Worm (Caenorhabditis elegans): Measurements from ENCODE around the gene C08D8.7.

Gene C08D8.7

DNA sequence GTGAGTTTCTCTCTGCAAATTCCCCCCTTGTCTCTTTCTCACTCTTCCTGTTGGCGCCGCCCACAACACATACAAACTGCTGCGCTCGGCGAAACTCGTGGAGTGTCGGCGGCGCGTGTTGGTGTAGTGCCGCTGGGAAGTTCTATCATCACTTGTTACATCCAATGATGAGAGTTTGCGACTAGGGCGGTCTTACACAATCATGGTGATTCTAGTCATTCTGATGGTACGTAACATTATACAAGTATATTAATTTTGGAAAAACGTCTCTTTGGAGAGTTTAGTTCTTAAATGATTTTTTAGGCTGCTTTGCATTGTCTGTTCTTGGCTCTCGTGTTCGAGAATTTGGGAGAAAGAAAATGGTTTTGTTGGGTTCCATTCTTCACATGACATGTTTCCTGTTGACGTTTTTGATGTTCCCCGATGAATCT is 8.0 kb downstream of the C08D8.7 start:
- TF ChIP-seq tbx-8 (GFP tag; optimal IDR thresholded peaks at IDR 0.05) (no peak), M03D4.4 (tag; optimal IDR thresholded peaks at IDR 0.05) (peak; percentile 22), hlh-1 (tag; optimal IDR thresholded peaks at IDR 0.05) (peak; percentile 9), unc-39 (tag; optimal IDR thresholded peaks at IDR 0.05) (no peak), ceh-83 (GFP tag; optimal IDR thresholded peaks at IDR 0.05) (no peak), lin-13 (tag; optimal IDR thresholded peaks at IDR 0.05) (no peak), pha-4 (tag; optimal IDR thresholded peaks at IDR 0.05) (peak; percentile 40), ceh-43 (GFP tag; optimal IDR thresholded peaks at IDR 0.05) (no peak), mab-5 (tag; optimal IDR thresholded peaks at IDR 0.05) (no peak), nhr-28 (tag; optimal IDR thresholded peaks at IDR 0.05) (no peak), lin-32 (GFP tag; optimal IDR thresholded peaks at IDR 0.05) (no peak), ceh-39 (tag; optimal IDR thresholded peaks at IDR 0.05) (no peak), unc-62 (GFP tag; optimal IDR thresholded peaks at IDR 0.05) (peak; percentile 35), nhr-2 (tag; optimal IDR thresholded peaks at IDR 0.05) (no peak), cnd-1 (tag; optimal IDR thresholded peaks at IDR 0.05) (no peak), zip-8 (tag; optimal IDR thresholded peaks at IDR 0.05) (no peak), lsy-2 (tag; optimal IDR thresholded peaks at IDR 0.05) (no peak), ztf-11 (tag; optimal IDR thresholded peaks at IDR 0.05) (no peak), nhr-237 (tag; optimal IDR thresholded peaks at IDR 0.05) (no peak), sem-2 (GFP tag; optimal IDR thresholded peaks at IDR 0.05) (no peak), blmp-1 (tag; optimal IDR thresholded peaks at IDR 0.05) (no peak), sptf-1 (tag; optimal IDR thresholded peaks at IDR 0.05) (peak; percentile 26), nhr-76 (tag; optimal IDR thresholded peaks at IDR 0.05) (no peak), elt-3 (tag; optimal IDR thresholded peaks at IDR 0.05) (no peak), elt-1 (tag; optimal IDR thresholded peaks at IDR 0.05; ENCODE audit: borderline replicate concordance, insufficient read depth) (no peak), snpc-4 (tag; optimal IDR thresholded peaks at IDR 0.05) (no peak), mls-2 (tag; optimal IDR thresholded peaks at IDR 0.05) (no peak), drap-1 (GFP tag; optimal IDR thresholded peaks at IDR 0.05) (peak; percentile 19), nhr-12 (tag; optimal IDR thresholded peaks at IDR 0.05) (no peak), bed-3 (GFP tag; optimal IDR thresholded peaks at IDR 0.05) (no peak), mep-1 (tag; optimal IDR thresholded peaks at IDR 0.05) (peak; percentile 29), ces-1 (GFP tag; optimal IDR thresholded peaks at IDR 0.05) (peak; percentile 19), unc-120 (tag; optimal IDR thresholded peaks at IDR 0.05; ENCODE audit: poor library complexity, severe bottlenecking) (peak; percentile 23), ham-2 (GFP tag; optimal IDR thresholded peaks at IDR 0.05) (no peak), flh-1 (GFP tag; optimal IDR thresholded peaks at IDR 0.05) (no peak)

DNA sequence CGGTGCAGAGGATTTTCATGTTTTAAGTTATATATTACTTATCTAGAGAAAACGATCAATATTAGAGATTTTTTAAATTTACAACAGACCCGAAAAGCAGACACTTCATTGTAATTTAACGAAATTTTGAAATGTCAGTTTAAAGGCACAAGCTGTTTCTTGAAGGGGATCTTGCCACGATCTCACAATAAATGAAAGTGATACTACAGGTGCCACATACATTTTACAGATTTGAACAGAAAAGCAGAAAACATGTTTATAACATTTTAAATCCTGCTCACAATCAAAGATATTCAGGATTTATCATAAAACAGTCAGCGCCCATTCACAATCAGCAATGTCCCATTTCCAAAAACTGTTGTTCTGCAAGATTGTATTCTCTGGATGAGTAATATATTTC is 8.9 kb downstream of the C08D8.7 start:
- no peak for TF ChIP-seq ceh-83 (GFP tag; optimal IDR thresholded peaks at IDR 0.05)
- no peak for TF ChIP-seq ham-2 (GFP tag; optimal IDR thresholded peaks at IDR 0.05)
- TF ChIP-seq unc-62 (GFP tag; optimal IDR thresholded peaks at IDR 0.05): no peak
- no peak for TF ChIP-seq tbx-8 (GFP tag; optimal IDR thresholded peaks at IDR 0.05)
- no peak for TF ChIP-seq mep-1 (tag; optimal IDR thresholded peaks at IDR 0.05)
- no peak for TF ChIP-seq hlh-1 (tag; optimal IDR thresholded peaks at IDR 0.05)
- no peak for TF ChIP-seq zip-8 (tag; optimal IDR thresholded peaks at IDR 0.05)
- TF ChIP-seq unc-39 (tag; optimal IDR thresholded peaks at IDR 0.05): no peak
- no peak for TF ChIP-seq mab-5 (tag; optimal IDR thresholded peaks at IDR 0.05)
- TF ChIP-seq nhr-28 (tag; optimal IDR thresholded peaks at IDR 0.05): no peak
- TF ChIP-seq flh-1 (GFP tag; optimal IDR thresholded peaks at IDR 0.05): no peak
- no peak for TF ChIP-seq pha-4 (tag; optimal IDR thresholded peaks at IDR 0.05)
- TF ChIP-seq M03D4.4 (tag; optimal IDR thresholded peaks at IDR 0.05): no peak
- no peak for TF ChIP-seq elt-3 (tag; optimal IDR thresholded peaks at IDR 0.05)
- no peak for TF ChIP-seq nhr-12 (tag; optimal IDR thresholded peaks at IDR 0.05)
- TF ChIP-seq lin-13 (tag; optimal IDR thresholded peaks at IDR 0.05): no peak
- no peak for TF ChIP-seq ceh-39 (tag; optimal IDR thresholded peaks at IDR 0.05)
- no peak for TF ChIP-seq cnd-1 (tag; optimal IDR thresholded peaks at IDR 0.05)
- no peak for TF ChIP-seq drap-1 (GFP tag; optimal IDR thresholded peaks at IDR 0.05)
- TF ChIP-seq ces-1 (GFP tag; optimal IDR thresholded peaks at IDR 0.05): no peak

DNA sequence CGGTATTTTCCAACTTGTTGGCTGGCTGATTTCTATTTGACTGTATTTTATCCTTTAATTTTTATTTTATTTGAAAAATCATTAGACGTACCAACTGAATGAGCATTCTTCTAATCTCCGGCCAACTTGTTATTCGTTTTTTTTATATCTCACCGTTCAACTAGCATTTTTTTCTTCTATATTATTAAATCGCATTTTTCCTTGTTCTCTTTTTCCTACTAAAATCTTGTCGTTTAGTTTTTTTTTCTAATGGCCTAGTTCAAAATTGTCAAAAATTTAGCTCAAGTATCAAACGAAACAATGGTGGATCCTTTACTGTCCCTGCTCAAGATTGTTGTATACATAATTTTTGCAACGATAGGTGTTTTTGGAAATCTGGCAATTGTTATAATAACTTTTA is 10.3 kb downstream of the C08D8.7 start, which contains the start of gene srsx-22:
Gene srsx-22, plus strand, starts transcription at position 301 of the 400 bp plus-strand sequence.
- TF ChIP-seq cnd-1 (tag; optimal IDR thresholded peaks at IDR 0.05): no peak
- TF ChIP-seq blmp-1 (tag; optimal IDR thresholded peaks at IDR 0.05): no peak
- no peak for TF ChIP-seq nhr-237 (tag; optimal IDR thresholded peaks at IDR 0.05)
- no peak for TF ChIP-seq flh-1 (GFP tag; optimal IDR thresholded peaks at IDR 0.05)
- TF ChIP-seq sem-2 (GFP tag; optimal IDR thresholded peaks at IDR 0.05): no peak
- no peak for TF ChIP-seq unc-120 (tag; optimal IDR thresholded peaks at IDR 0.05; ENCODE audit: poor library complexity, severe bottlenecking)
- no peak for TF ChIP-seq ham-2 (GFP tag; optimal IDR thresholded peaks at IDR 0.05)
- no peak for TF ChIP-seq zip-8 (tag; optimal IDR thresholded peaks at IDR 0.05)
- TF ChIP-seq tbx-8 (GFP tag; optimal IDR thresholded peaks at IDR 0.05): no peak
- no peak for TF ChIP-seq ceh-83 (GFP tag; optimal IDR thresholded peaks at IDR 0.05)
- no peak for TF ChIP-seq drap-1 (GFP tag; optimal IDR thresholded peaks at IDR 0.05)
- TF ChIP-seq elt-1 (tag; optimal IDR thresholded peaks at IDR 0.05; ENCODE audit: borderline replicate concordance, insufficient read depth): no peak
- no peak for TF ChIP-seq nhr-28 (tag; optimal IDR thresholded peaks at IDR 0.05)
- TF ChIP-seq nhr-2 (tag; optimal IDR thresholded peaks at IDR 0.05): no peak

Data from whole organism, mixed stage, embryonic.